Worm (Caenorhabditis elegans): Measurements from ENCODE around the gene vps-53.

DNA sequence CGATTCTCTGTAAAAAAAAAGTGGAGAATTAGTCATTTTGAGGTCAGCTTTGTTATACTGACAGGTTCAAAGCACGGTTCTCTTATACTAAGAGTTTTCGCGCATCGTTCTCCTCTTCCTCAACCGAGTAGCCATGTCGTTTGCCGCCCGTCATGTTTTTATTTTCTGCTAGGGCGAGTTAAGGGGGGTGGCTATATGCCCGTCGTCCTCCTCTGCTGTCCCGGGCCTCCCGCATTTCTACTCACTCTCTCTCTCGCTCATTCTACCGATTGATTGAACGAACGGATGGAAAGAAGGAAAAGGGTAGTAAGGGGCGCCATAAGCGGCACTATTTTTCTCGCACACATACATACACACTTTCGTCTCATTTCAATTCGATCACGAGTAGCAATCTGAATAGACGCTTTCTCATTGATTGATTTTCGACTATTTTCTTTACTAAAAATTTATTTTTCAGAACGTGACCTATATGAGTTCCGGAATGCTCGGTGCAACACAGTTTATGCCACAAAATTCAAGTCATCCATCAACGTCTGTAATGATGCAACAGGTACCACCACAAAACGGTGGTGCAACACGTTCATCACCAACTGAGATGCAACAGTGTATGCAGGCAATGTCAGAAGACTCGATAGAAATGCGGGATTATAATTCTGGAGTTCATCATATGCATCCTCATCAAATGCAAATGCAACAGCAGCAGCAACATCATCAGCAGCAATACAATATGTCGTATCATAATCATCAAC lies 52.0 kb downstream of the vps-53 start:
- TF ChIP-seq ztf-29 (GFP tag; IDR thresholded peaks at IDR 0.05) (no peak), ztf-23 (GFP tag; IDR thresholded peaks at IDR 0.05) (no peak), ref-1 (GFP tag; conservative IDR thresholded peaks at IDR 0.05) (no peak; the same call in 1 of the 2 replicates), klf-2 (GFP tag; conservative IDR thresholded peaks at IDR 0.05) (no peak), cog-1 (tag; optimal IDR thresholded peaks at IDR 0.05) (no peak), T22C8.4 (GFP tag; IDR thresholded peaks at IDR 0.05) (no peak), med-1 (GFP tag; optimal IDR thresholded peaks at IDR 0.05; ENCODE audit: insufficient read depth) (no peak), flt-1 (GFP tag; IDR thresholded peaks at IDR 0.05) (no peak; the same call in 1 of the 2 replicates)

Measured in whole organism, midembryonic.